Fruit fly (Drosophila melanogaster): ENCODE results near the gene CG14262.

The CG14262 gene

dm6 chr3R:27245401-27245757 lies 19.9 kb downstream of the CG14262 start:
- TF ChIP-seq ttk (optimal IDR thresholded peaks at IDR 0.05) (no peak), Sin3A (optimal IDR thresholded peaks at IDR 0.05) (no peak), psq (optimal IDR thresholded peaks at IDR 0.05) (no peak), insv (optimal IDR thresholded peaks at IDR 0.05) (no peak), Myc (optimal IDR thresholded peaks at IDR 0.05) (no peak), h (optimal IDR thresholded peaks at IDR 0.05) (no peak)

dm6 chr3R:27244742-27245400 lies 20.4 kb downstream of the CG14262 start, which contains the start of gene CG18766:
Gene CG18766, minus strand, starts transcription at chr3R:27245249.
- TF ChIP-seq ttk (optimal IDR thresholded peaks at IDR 0.05): no peak
- TF ChIP-seq psq (optimal IDR thresholded peaks at IDR 0.05): no peak
- TF ChIP-seq h (optimal IDR thresholded peaks at IDR 0.05): no peak
- TF ChIP-seq insv (optimal IDR thresholded peaks at IDR 0.05): no peak
- no peak for TF ChIP-seq Sin3A (optimal IDR thresholded peaks at IDR 0.05)
- no peak for TF ChIP-seq Myc (optimal IDR thresholded peaks at IDR 0.05)

dm6 chr3R:27244412-27244741 lies 20.9 kb downstream of the CG14262 start:
- TF ChIP-seq h (optimal IDR thresholded peaks at IDR 0.05): no peak
- no peak for TF ChIP-seq ttk (optimal IDR thresholded peaks at IDR 0.05)
- no peak for TF ChIP-seq Myc (optimal IDR thresholded peaks at IDR 0.05)
- no peak for TF ChIP-seq psq (optimal IDR thresholded peaks at IDR 0.05)

dm6 chr3R:27240967-27241366 lies 24.3 kb downstream of the CG14262 start, which contains the start of gene CG17991:
Gene CG17991, plus strand, starts transcription at chr3R:27241267.
- TF ChIP-seq ttk (optimal IDR thresholded peaks at IDR 0.05): no peak
- TF ChIP-seq Myc (optimal IDR thresholded peaks at IDR 0.05): no peak
- no peak for TF ChIP-seq psq (optimal IDR thresholded peaks at IDR 0.05)
- no peak for TF ChIP-seq insv (optimal IDR thresholded peaks at IDR 0.05)
- no peak for TF ChIP-seq h (optimal IDR thresholded peaks at IDR 0.05)
- TF ChIP-seq Sin3A (optimal IDR thresholded peaks at IDR 0.05): no peak

- TF ChIP-seq psq (optimal IDR thresholded peaks at IDR 0.05) (no peak), ttk (optimal IDR thresholded peaks at IDR 0.05) (no peak), Myc (optimal IDR thresholded peaks at IDR 0.05) (no peak), Sin3A (optimal IDR thresholded peaks at IDR 0.05) (no peak), insv (optimal IDR thresholded peaks at IDR 0.05) (no peak), h (optimal IDR thresholded peaks at IDR 0.05) (no peak)
Observed at dm6 chr3R:27238438-27239301, 26.6 kb downstream of the CG14262 start, which contains the start of the genes CG31064 and PolA2. Gene CG31064, minus strand, starts transcription at chr3R:27239085. Gene PolA2, plus strand, starts transcription at chr3R:27239163.

dm6 chr3R:27237980-27238379 lies 27.2 kb downstream of the CG14262 start:
- TF ChIP-seq ttk (optimal IDR thresholded peaks at IDR 0.05) (no peak), psq (optimal IDR thresholded peaks at IDR 0.05) (no peak), Sin3A (optimal IDR thresholded peaks at IDR 0.05) (no peak), insv (optimal IDR thresholded peaks at IDR 0.05) (no peak), h (optimal IDR thresholded peaks at IDR 0.05) (no peak), Myc (optimal IDR thresholded peaks at IDR 0.05) (no peak)

- TF ChIP-seq psq (optimal IDR thresholded peaks at IDR 0.05): no peak
- TF ChIP-seq insv (optimal IDR thresholded peaks at IDR 0.05): no peak
- TF ChIP-seq Sin3A (optimal IDR thresholded peaks at IDR 0.05): no peak
- no peak for TF ChIP-seq Myc (optimal IDR thresholded peaks at IDR 0.05)
- TF ChIP-seq h (optimal IDR thresholded peaks at IDR 0.05): no peak
- no peak for TF ChIP-seq ttk (optimal IDR thresholded peaks at IDR 0.05)
Observed at dm6 chr3R:27233398-27233797, 31.8 kb downstream of the CG14262 start, which contains the start of gene CG31068. Gene CG31068, plus strand, starts transcription at chr3R:27233698.

- no peak for TF ChIP-seq h (optimal IDR thresholded peaks at IDR 0.05)
- no peak for TF ChIP-seq insv (optimal IDR thresholded peaks at IDR 0.05)
- no peak for TF ChIP-seq Myc (optimal IDR thresholded peaks at IDR 0.05)
- no peak for TF ChIP-seq ttk (optimal IDR thresholded peaks at IDR 0.05)
- TF ChIP-seq Sin3A (optimal IDR thresholded peaks at IDR 0.05): no peak
- no peak for TF ChIP-seq psq (optimal IDR thresholded peaks at IDR 0.05)
Observed at dm6 chr3R:27229368-27229767, 35.9 kb downstream of the CG14262 start, which contains the start of gene CG42814. Gene CG42814, minus strand, starts transcription at chr3R:27229468.

- TF ChIP-seq insv (optimal IDR thresholded peaks at IDR 0.05) (no peak), psq (optimal IDR thresholded peaks at IDR 0.05) (no peak), Myc (optimal IDR thresholded peaks at IDR 0.05) (no peak), Sin3A (optimal IDR thresholded peaks at IDR 0.05) (no peak), ttk (optimal IDR thresholded peaks at IDR 0.05) (no peak)
Observed at dm6 chr3R:27228342-27228741, 36.9 kb downstream of the CG14262 start, which contains the start of gene CG42813. Gene CG42813, minus strand, starts transcription at chr3R:27228561.

- TF ChIP-seq Sin3A (optimal IDR thresholded peaks at IDR 0.05): no peak
- TF ChIP-seq ttk (optimal IDR thresholded peaks at IDR 0.05): no peak
Observed at dm6 chr3R:27226080-27226648, 39.1 kb downstream of the CG14262 start.

- TF ChIP-seq insv (optimal IDR thresholded peaks at IDR 0.05) (no peak), psq (optimal IDR thresholded peaks at IDR 0.05) (no peak), Myc (optimal IDR thresholded peaks at IDR 0.05) (no peak), ttk (optimal IDR thresholded peaks at IDR 0.05) (no peak), h (optimal IDR thresholded peaks at IDR 0.05) (no peak)
Observed at dm6 chr3R:27225490-27225889, 39.7 kb downstream of the CG14262 start.

- no peak for TF ChIP-seq ttk (optimal IDR thresholded peaks at IDR 0.05)
- no peak for TF ChIP-seq psq (optimal IDR thresholded peaks at IDR 0.05)
- no peak for TF ChIP-seq Sin3A (optimal IDR thresholded peaks at IDR 0.05)
- TF ChIP-seq insv (optimal IDR thresholded peaks at IDR 0.05): no peak
- no peak for TF ChIP-seq h (optimal IDR thresholded peaks at IDR 0.05)
Observed at dm6 chr3R:27224727-27225126, 40.5 kb downstream of the CG14262 start.

Data from Kc167 (cell line).